Worm (Caenorhabditis elegans) whole organism, young adult: ENCODE results near the gene C33G3.4.

Experiments used
- F57C9.4 ChIP-seq: sonication (generic microtip); optimal IDR thresholded peaks from 2 replicates; lab custom pipeline; 2017; ENCODE audit warnings: mild to moderate bottlenecking, missing genetic modification characterization, missing compliant biosample characterization
- egl-44 ChIP-seq: fragments of 200-800 bp; sonication (Bioruptor generic); IDR thresholded peaks from 2 replicates; pipeline ENCODE4 v1.3.6; 2022; ENCODE audit warnings: missing genetic modification reagents, missing genetic modification characterization, missing compliant biosample characterization
- madf-8 ChIP-seq: fragments of 200-800 bp; sonication (Bioruptor generic); conservative IDR thresholded peaks from 2 replicates; pipeline ENCODE4 v1.3.6; 2022; ENCODE audit warnings: missing genetic modification reagents, missing genetic modification characterization, missing compliant biosample characterization
- mel-28 ChIP-seq: sonication (generic microtip); optimal IDR thresholded peaks from 2 replicates; lab custom pipeline; 2016; ENCODE audit warnings: borderline replicate concordance, mild to moderate bottlenecking, missing genetic modification characterization, missing compliant biosample characterization
- rec-8 ChIP-seq, 2 experiments: sonication (generic microtip); optimal IDR thresholded peaks; 2 replicates each; lab custom pipeline; 2016; ENCODE audit warnings: mild to moderate bottlenecking in 2 of 2, missing genetic modification characterization in 2 of 2, missing genetic modification reagents in 2 of 2, missing genotype in 2 of 2, missing biosample characterization in 1 of 2, missing compliant biosample characterization in 1 of 2, moderate library complexity in 1 of 2
- snpc-3.4 ChIP-seq: sonication (generic microtip); optimal IDR thresholded peaks from 2 replicates; lab custom pipeline; 2017; ENCODE audit warnings: missing genetic modification characterization, mild to moderate bottlenecking, missing compliant biosample characterization, antibody characterized with exemption, moderate library complexity, missing genotype, missing genetic modification reagents
- snpc-4 ChIP-seq, 5 experiments: fragments of 150-350 bp in 1 of 5; sonication (generic microtip) in 4 of 5; optimal IDR thresholded peaks; 2 replicates each; lab custom pipeline; 2014 to 2018; ENCODE audit warnings: missing genetic modification characterization in 5 of 5, missing biosample characterization in 3 of 5, antibody characterized with exemption in 2 of 5, mild to moderate bottlenecking in 2 of 5, missing compliant biosample characterization in 2 of 5, missing genotype in 2 of 5, moderate library complexity in 2 of 5, missing genetic modification reagents in 1 of 5
- tbx-9 ChIP-seq: sonication (generic microtip); optimal IDR thresholded peaks from 2 replicates; lab custom pipeline; 2016; ENCODE audit warnings: borderline replicate concordance, missing genetic modification characterization, inconsistent platforms, missing compliant biosample characterization
- unc-130 ChIP-seq: sonication (generic microtip); optimal IDR thresholded peaks from 2 replicates; lab custom pipeline; 2016; ENCODE audit warnings: missing genetic modification reagents, missing genetic modification characterization, missing compliant biosample characterization

- TF ChIP-seq unc-130 (GFP tag; lab: Kevin White, UChicago) = no peak
- TF ChIP-seq rec-8 (tag; optimal IDR thresholded peaks at IDR 0.05; lab: Kevin White, UChicago) = no peak
- no peak for TF ChIP-seq tbx-9 (tag; lab: Kevin White, UChicago)
- no peak for TF ChIP-seq egl-44 (GFP tag; lab: Robert Waterston, UW)
- no peak for TF ChIP-seq snpc-4 (GFP tag; optimal IDR thresholded peaks at IDR 0.05; lab: Kevin White, UChicago)
- no peak for TF ChIP-seq snpc-4 (tag; optimal IDR thresholded peaks at IDR 0.05; lab: Kevin White, UChicago)
- no peak for TF ChIP-seq mel-28 (tag; lab: Kevin White, UChicago)
- TF ChIP-seq snpc-3.4 = no peak
- TF ChIP-seq madf-8 (GFP tag; lab: Robert Waterston, UW) = no peak
- no peak for TF ChIP-seq F57C9.4 (tag; lab: Kevin White, UChicago)
Observed at ce11 chrX:14054799-14055198, 16.2 kb upstream of the C33G3.4 start.
